Worm (Caenorhabditis elegans): ENCODE results near the gene mbk-1.

ce11 chrX:14865744-14866143 is 41.4 kb upstream of the mbk-1 start, which contains the start of gene C27C12.3:
- TF ChIP-seq ceh-45 (GFP tag; IDR thresholded peaks at IDR 0.05) (no peak), ceh-31 (tag; optimal IDR thresholded peaks at IDR 0.05) (no peak), hlh-30 (tag; optimal IDR thresholded peaks at IDR 0.05; ENCODE audit: insufficient read depth) (no peak)
